Fruit fly (Drosophila melanogaster): ENCODE data around the gene CG10591.

- TF ChIP-seq CG6272 (GFP tag; IDR thresholded peaks at IDR 0.05) = no peak
- no peak for TF ChIP-seq CG30020 (tag; optimal IDR thresholded peaks at IDR 0.05)
- TF ChIP-seq Chrac-16 (GFP tag; optimal IDR thresholded peaks at IDR 0.05) = no peak
- no peak for TF ChIP-seq Hmx (GFP tag; optimal IDR thresholded peaks at IDR 0.05)
- TF ChIP-seq CG6854 (GFP tag; optimal IDR thresholded peaks at IDR 0.05) = no peak
- no peak for TF ChIP-seq maf-S (GFP tag; optimal IDR thresholded peaks at IDR 0.05)
- no peak for TF ChIP-seq lola (GFP tag; optimal IDR thresholded peaks at IDR 0.05)
Measured at dm6 chr3L:5551087-5551486, 48.4 kb downstream of the CG10591 start, which contains the start of gene frm.
